Worm (Caenorhabditis elegans) whole organism, L3 larva: ENCODE results near the gene col-81.

Source experiments
- ceh-28 ChIP-seq: fragments of 150-350 bp; optimal IDR thresholded peaks from 2 replicates; lab custom pipeline; 2014; ENCODE audit warnings: missing biosample characterization, missing genetic modification reagents, missing genetic modification characterization
- ceh-82 ChIP-seq: fragments of 150-350 bp; optimal IDR thresholded peaks from 2 replicates; lab custom pipeline; 2014; ENCODE audit warnings: missing biosample characterization, missing genetic modification characterization
- egl-27 ChIP-seq: sonication (generic microtip); optimal IDR thresholded peaks from 4 replicates; lab custom pipeline; 2017; ENCODE audit warnings: missing biosample characterization, missing genetic modification reagents, missing genetic modification characterization
- elt-3 ChIP-seq, 3 experiments: fragments of 150-350 bp in 1 of 3; sonication (generic microtip) in 2 of 3; optimal IDR thresholded peaks; 2 replicates in 2 of 3; 4 replicates in 1 of 3; lab custom pipeline; 2014 to 2017; ENCODE audit warnings: missing biosample characterization in 3 of 3, missing genetic modification characterization in 3 of 3
- jun-1 ChIP-seq: fragments of 150-350 bp; optimal IDR thresholded peaks from 2 replicates; lab custom pipeline; 2014; ENCODE audit warnings: missing biosample characterization, missing genetic modification reagents, missing genetic modification characterization
- mdl-1 ChIP-seq: fragments of 150-350 bp; optimal IDR thresholded peaks from 2 replicates; lab custom pipeline; 2014; ENCODE audit warnings: missing biosample characterization, missing genetic modification characterization
- nhr-12 ChIP-seq: fragments of 150-350 bp; optimal IDR thresholded peaks from 2 replicates; lab custom pipeline; 2014; ENCODE audit warnings: missing biosample characterization, missing genetic modification characterization
- nhr-23 ChIP-seq: fragments of 150-350 bp; optimal IDR thresholded peaks from 2 replicates; lab custom pipeline; 2014; ENCODE audit warnings: missing biosample characterization, missing genetic modification reagents, missing genetic modification characterization
- skn-1 ChIP-seq: fragments of 150-350 bp; optimal IDR thresholded peaks from 2 replicates; lab custom pipeline; 2014; ENCODE audit warnings: missing biosample characterization, missing genetic modification characterization
- unc-39 ChIP-seq: sonication (generic microtip); optimal IDR thresholded peaks from 4 replicates; lab custom pipeline; 2017; ENCODE audit warnings: missing biosample characterization, missing genetic modification characterization
- zag-1 ChIP-seq: fragments of 150-350 bp; optimal IDR thresholded peaks from 2 replicates; lab custom pipeline; 2014; ENCODE audit warnings: missing biosample characterization, missing genetic modification characterization
- ztf-11 ChIP-seq: fragments of 150-350 bp; optimal IDR thresholded peaks from 2 replicates; lab custom pipeline; 2014; ENCODE audit warnings: missing biosample characterization, missing genetic modification characterization

- TF ChIP-seq unc-39 (tag; lab: Kevin White, UChicago) = no peak
- TF ChIP-seq mdl-1 (tag; lab: Kevin White, UChicago) = no peak
- TF ChIP-seq ceh-28 (tag; lab: Kevin White, UChicago) = no peak
- no peak for TF ChIP-seq ceh-82 (tag; lab: Kevin White, UChicago)
- no peak for TF ChIP-seq elt-3 (tag; optimal IDR thresholded peaks at IDR 0.05; lab: Kevin White, UChicago)
- TF ChIP-seq ztf-11 (tag; lab: Kevin White, UChicago) = no peak
- no peak for TF ChIP-seq zag-1
- no peak for TF ChIP-seq jun-1
- TF ChIP-seq skn-1 (tag; lab: Kevin White, UChicago) = no peak
- no peak for TF ChIP-seq egl-27 (tag; lab: Kevin White, UChicago)
- no peak for TF ChIP-seq nhr-12 (tag; lab: Kevin White, UChicago)
- TF ChIP-seq nhr-23 = no peak
Measured at ce11 chrII:11030297-11030696, 16.7 kb upstream of the col-81 start, which contains the start of gene nlp-18.
